Worm (Caenorhabditis elegans): ENCODE measurements around the gene C54F6.6.
"Not testable (repeated sequence)": the region's sequence is repeated elsewhere in the genome, so short reads cannot be mapped to it uniquely, and the experiment has no call there.

C54F6.6 gene

ce11 chrV:7539015-7539414, 15.5 kb downstream of the C54F6.6 start, which contains the start of gene srh-268:
TSS of gene srh-268 (plus strand) at chrV:7539315.
- TF ChIP-seq nhr-232 (tag; optimal IDR thresholded peaks at IDR 0.05): no peak
- TF ChIP-seq C08G9.2 (tag; optimal IDR thresholded peaks at IDR 0.05): no peak
- TF ChIP-seq sox-2 (GFP tag; IDR thresholded peaks at IDR 0.05): no peak
- no peak for TF ChIP-seq K09A11.1 (tag; optimal IDR thresholded peaks at IDR 0.05; ENCODE audit: insufficient read depth)
- TF ChIP-seq ref-2 (tag; optimal IDR thresholded peaks at IDR 0.05): no peak
- TF ChIP-seq ceh-22 (tag; optimal IDR thresholded peaks at IDR 0.05): no peak

DNA sequence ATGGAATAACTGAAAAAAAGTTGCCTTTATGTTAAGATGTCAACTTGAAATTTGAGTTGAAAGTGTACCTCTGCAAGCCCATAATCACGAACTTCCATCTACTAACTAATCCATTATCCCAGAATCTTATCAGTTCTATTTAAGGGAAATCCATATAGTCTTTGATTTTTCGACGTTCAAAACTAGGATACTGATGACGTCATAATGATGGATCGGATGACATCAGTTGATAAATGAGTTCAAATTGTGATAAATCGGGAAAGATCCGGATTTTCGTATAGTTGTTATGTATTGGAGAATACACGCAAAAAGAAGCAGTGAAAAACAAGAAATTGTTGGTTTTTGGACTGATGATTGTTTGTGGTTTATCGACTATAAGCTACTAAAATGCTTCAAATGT, 20.2 kb downstream of the C54F6.6 start:
- no peak for TF ChIP-seq ceh-31 (tag; optimal IDR thresholded peaks at IDR 0.05)
- no peak for TF ChIP-seq eyg-1 (tag; optimal IDR thresholded peaks at IDR 0.05)
- no peak for TF ChIP-seq ztf-16 (tag; optimal IDR thresholded peaks at IDR 0.05)
- no peak for TF ChIP-seq lin-11 (tag; optimal IDR thresholded peaks at IDR 0.05)

DNA sequence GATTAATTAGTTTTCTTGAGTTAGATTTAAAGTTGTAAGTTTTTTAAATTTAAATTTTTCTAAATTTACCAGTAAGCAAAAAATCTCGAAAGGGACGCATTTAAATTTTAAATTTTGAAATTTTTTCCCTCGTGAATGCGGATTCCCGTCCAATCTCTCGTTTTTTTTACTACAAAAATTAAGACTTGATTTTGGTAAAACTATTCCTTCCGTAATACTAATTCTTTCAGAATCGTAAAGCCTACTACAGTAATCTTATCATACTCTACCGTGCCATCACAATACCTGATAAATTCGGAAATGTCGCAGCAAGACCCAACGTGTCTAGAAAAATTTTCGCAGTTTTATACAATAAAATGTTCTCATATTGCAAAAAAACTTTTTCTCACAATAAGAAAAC, 21.7 kb downstream of the C54F6.6 start, which contains the start of the genes C54F6.19 and nhx-3:
TSS of gene C54F6.19 (plus strand) at position 301 of the 400 bp plus-strand sequence.
TSS of gene nhx-3 (minus strand) at position 337 of the 400 bp plus-strand sequence.
- no peak for TF ChIP-seq T23F11.4 (GFP tag; optimal IDR thresholded peaks at IDR 0.05)
- no peak for TF ChIP-seq dve-1 (tag; optimal IDR thresholded peaks at IDR 0.05)

DNA sequence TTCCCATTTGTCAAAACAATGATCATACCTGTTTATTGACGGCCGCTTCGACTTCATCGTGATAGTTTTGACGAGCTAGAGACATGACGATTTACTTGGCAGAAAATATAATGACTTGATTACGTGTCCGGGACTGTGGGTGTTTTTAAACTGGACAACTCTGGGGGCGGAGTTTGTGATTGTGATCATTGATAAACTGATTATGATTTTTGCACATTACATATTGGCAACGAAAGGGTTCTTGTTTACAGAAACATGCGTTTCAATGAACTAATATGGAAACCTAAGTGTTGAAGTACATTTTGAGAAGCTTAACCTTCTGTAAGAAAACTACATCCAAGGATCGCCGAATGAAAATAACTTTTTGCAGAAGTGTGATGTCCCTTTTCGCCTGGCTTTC, 24.0 kb downstream of the C54F6.6 start, which contains the start of gene ftn-1:
TSS of gene ftn-1 (minus strand) at position 101 of the 400 bp plus-strand sequence.
- TF ChIP-seq ref-2 (tag; optimal IDR thresholded peaks at IDR 0.05) (no peak), fax-1 (tag; optimal IDR thresholded peaks at IDR 0.05) (no peak), ceh-14 (tag; optimal IDR thresholded peaks at IDR 0.05) (no peak), madf-2 (tag; optimal IDR thresholded peaks at IDR 0.05) (no peak), unc-86 (tag; optimal IDR thresholded peaks at IDR 0.05) (no peak), dve-1 (tag; optimal IDR thresholded peaks at IDR 0.05) (no peak), elt-4 (tag; optimal IDR thresholded peaks at IDR 0.05) (no peak), pha-2 (tag; optimal IDR thresholded peaks at IDR 0.05) (no peak), nhr-232 (tag; optimal IDR thresholded peaks at IDR 0.05) (no peak), hlh-30 (tag; optimal IDR thresholded peaks at IDR 0.05; ENCODE audit: insufficient read depth) (no peak), tbx-7 (tag; optimal IDR thresholded peaks at IDR 0.05) (no peak)

ce11 chrV:7548017-7548416, 24.5 kb downstream of the C54F6.6 start:
- no peak for TF ChIP-seq fax-1 (tag; optimal IDR thresholded peaks at IDR 0.05)
- TF ChIP-seq elt-2 (tag; optimal IDR thresholded peaks at IDR 0.05): peak; percentile 72

DNA sequence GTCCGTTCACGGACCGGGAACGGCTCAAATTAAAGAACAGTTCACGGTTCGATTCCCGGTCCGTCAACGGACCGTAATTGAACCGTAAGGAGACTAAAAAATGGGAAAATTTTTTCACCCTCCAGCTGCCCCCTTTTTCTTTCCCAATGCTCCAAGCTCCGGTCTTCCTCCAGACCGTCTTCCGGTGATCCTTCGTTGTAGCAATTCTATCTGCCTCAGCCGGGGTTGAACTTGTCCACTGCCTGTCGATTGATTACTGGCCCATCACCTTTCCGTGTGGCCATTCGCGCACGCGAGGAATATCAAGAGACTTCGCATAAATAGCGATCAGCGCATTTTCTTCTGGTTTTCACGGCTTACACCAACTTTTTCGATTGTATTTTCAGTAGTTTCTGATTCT, 25.0 kb downstream of the C54F6.6 start:
- TF ChIP-seq che-1 (tag; optimal IDR thresholded peaks at IDR 0.05): peak; percentile 15
- 0 out of 2 replicates have a peak, but pooled peaks have one; percentile 25 for TF ChIP-seq unc-3 (GFP tag; conservative IDR thresholded peaks at IDR 0.05)
- TF ChIP-seq unc-3 (tag; optimal IDR thresholded peaks at IDR 0.05): not testable (repeated sequence)

DNA sequence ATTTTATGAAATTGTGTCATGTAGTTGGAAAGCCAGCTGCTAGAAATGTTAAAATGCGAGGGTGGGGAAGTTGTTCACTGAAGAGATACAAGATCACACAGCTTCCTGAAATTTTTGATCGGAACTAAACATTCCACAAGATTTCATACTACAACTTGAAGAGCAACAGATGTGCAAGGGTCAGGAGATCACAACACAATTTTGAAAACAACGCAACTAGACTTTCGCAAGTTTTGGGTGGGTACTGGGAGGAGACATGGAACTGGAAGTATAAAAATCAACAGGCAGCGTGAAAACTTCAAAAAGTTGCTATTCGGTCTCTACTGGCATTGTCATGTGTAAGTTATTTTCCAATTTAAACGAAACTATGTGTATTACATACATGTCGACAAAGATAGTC, 28.3 kb downstream of the C54F6.6 start, which contains the start of gene F19F10.3:
TSS of gene F19F10.3 (plus strand) at position 301 of the 400 bp plus-strand sequence.
- TF ChIP-seq K09A11.1 (tag; optimal IDR thresholded peaks at IDR 0.05; ENCODE audit: insufficient read depth) (no peak), npax-4 (tag; optimal IDR thresholded peaks at IDR 0.05) (no peak), fax-1 (tag; optimal IDR thresholded peaks at IDR 0.05) (no peak), dmd-4 (tag; optimal IDR thresholded peaks at IDR 0.05; ENCODE audit: borderline replicate concordance) (no peak), ceh-2 (tag; optimal IDR thresholded peaks at IDR 0.05) (no peak), ama-1 (optimal IDR thresholded peaks at IDR 0.05) (no peak)

ce11 chrV:7553873-7554362, 30.4 kb downstream of the C54F6.6 start, which contains the start of gene ttr-10:
TSS of gene ttr-10 (minus strand) at chrV:7553923.
- TF ChIP-seq ceh-24 (tag; optimal IDR thresholded peaks at IDR 0.05): no peak
- TF ChIP-seq nhr-11 (tag; optimal IDR thresholded peaks at IDR 0.05): no peak
- no peak for TF ChIP-seq ceh-45 (GFP tag; IDR thresholded peaks at IDR 0.05)
- TF ChIP-seq T23F11.4 (GFP tag; optimal IDR thresholded peaks at IDR 0.05): no peak
- no peak for TF ChIP-seq ceh-14 (tag; optimal IDR thresholded peaks at IDR 0.05)
- TF ChIP-seq mec-3 (tag; optimal IDR thresholded peaks at IDR 0.05; ENCODE audit: borderline replicate concordance): no peak
- TF ChIP-seq nhr-232 (tag; optimal IDR thresholded peaks at IDR 0.05): no peak
- no peak for TF ChIP-seq syd-9 (tag; optimal IDR thresholded peaks at IDR 0.05)
- no peak for TF ChIP-seq ceh-34 (tag; optimal IDR thresholded peaks at IDR 0.05)
- TF ChIP-seq ttx-3 (tag; optimal IDR thresholded peaks at IDR 0.05): no peak
- no peak for TF ChIP-seq K09A11.1 (tag; optimal IDR thresholded peaks at IDR 0.05; ENCODE audit: insufficient read depth)
- TF ChIP-seq lin-11 (tag; optimal IDR thresholded peaks at IDR 0.05): no peak
- no peak for TF ChIP-seq hlh-13 (GFP tag; optimal IDR thresholded peaks at IDR 0.05)
- no peak for TF ChIP-seq F13H6.1 (tag; optimal IDR thresholded peaks at IDR 0.05)
- no peak for TF ChIP-seq dmd-4 (tag; optimal IDR thresholded peaks at IDR 0.05; ENCODE audit: borderline replicate concordance)
- no peak for TF ChIP-seq pha-2 (tag; optimal IDR thresholded peaks at IDR 0.05)
- no peak for TF ChIP-seq unc-3 (GFP tag; conservative IDR thresholded peaks at IDR 0.05)
- TF ChIP-seq unc-3 (tag; optimal IDR thresholded peaks at IDR 0.05): no peak
